Fruit fly (Drosophila melanogaster): ENCODE data around the gene Sprn.

The Sprn gene

DNA sequence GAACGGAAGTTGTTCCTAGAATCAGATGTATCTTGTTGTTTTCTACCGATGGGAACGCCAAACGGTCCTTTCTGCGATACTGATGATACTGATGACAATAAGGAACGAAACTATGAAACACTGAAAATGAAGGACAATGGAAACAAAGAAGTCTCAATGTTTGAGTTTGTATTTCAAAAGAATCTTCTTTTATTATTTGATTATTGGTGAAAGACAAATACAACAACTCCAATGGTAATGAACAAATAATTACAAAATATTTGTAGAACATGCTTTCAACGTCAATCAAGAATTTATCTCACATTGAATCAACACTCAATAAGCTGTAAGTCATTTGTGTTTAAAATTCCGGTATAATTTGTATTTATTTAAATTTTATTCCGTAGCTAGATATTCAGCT lies at the start of gene Sprn:
TSS of gene Sprn (plus strand) at position 301 of the 400 bp plus-strand sequence.
- TF ChIP-seq bab1 (GFP tag; optimal IDR thresholded peaks at IDR 0.05) (no peak), Crg-1 (GFP tag; optimal IDR thresholded peaks at IDR 0.05) (no peak), ovo (GFP tag; optimal IDR thresholded peaks at IDR 0.05) (no peak), CG7045 (GFP tag; optimal IDR thresholded peaks at IDR 0.05) (no peak), pad (GFP tag; optimal IDR thresholded peaks at IDR 0.05) (no peak), CG1620 (GFP tag; optimal IDR thresholded peaks at IDR 0.05) (no peak), cic (GFP tag; optimal IDR thresholded peaks at IDR 0.05) (no peak), CG11617 (GFP tag; optimal IDR thresholded peaks at IDR 0.05) (no peak)

DNA sequence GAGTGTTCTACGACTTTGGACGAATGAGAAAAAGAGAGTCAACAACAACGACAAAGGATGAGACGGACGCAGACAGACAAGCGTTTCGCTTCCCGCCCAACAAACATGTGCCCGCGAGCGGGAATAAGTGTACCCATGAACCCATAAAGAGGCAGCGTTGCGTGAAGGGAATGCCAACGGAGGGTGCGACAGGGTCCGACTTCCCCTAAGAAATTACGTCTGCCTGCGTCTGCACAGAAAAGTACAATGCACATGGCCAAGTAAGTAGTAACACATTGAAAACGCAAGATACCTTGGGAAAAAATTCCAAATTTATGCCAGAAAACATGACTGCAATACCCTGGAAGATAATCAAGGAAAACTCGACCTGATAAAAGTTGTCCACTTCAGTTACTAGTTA lies 47.7 kb upstream of the Sprn start:
- TF ChIP-seq toe (GFP tag; optimal IDR thresholded peaks at IDR 0.05) (no peak), CG1620 (GFP tag; optimal IDR thresholded peaks at IDR 0.05) (no peak)

DNA sequence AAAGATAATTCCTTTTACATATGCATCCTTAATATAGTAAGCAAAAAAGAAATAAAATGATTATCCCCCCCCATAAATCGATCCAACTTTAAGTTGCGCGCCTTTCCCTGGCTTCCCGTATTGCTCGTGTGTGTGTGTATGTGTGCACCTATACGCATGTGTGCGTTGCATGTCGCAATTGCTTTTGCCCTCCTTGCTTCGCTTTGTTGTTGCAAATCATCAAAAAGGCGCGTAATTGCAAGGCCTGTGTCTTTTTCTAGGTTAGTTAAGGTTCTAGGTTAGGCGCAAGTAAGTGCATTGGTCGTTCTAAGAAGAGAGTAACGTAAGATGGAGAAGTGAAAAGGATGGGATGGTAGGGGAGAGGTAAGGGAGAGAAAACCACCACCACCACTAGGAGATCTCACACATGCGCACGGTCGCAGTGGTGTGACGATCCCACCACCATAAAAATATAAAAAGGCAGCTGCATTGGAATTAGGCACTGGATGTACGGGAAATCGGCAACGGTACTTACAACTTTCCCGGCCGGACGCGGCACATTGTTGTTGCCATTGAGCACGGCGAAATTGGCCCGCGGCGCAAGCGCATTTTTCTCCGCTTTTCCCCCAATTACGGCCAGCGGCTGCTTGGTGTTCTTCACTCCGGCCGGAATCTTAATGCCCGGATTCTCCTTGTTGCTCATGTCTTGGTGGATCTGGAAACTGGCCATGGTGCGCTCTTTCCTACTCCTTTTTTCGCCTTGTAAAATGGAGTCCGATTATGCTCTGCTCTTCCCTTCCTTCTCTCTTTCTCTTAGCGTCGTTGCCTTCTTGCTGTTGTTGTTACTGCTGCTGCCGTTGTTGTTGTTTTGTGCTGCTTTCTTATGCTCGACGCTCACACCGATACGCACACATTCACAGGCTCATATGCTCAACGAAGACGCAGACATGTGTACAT lies 46.3 kb upstream of the Sprn start:
- TF ChIP-seq kay (GFP tag; ENCODE audit: borderline replicate concordance) = no peak
- no peak for TF ChIP-seq cnc (optimal IDR thresholded peaks at IDR 0.05)
- TF ChIP-seq CG11617 (GFP tag; optimal IDR thresholded peaks at IDR 0.05) = no peak
- peak; percentile 7 for TF ChIP-seq pad (GFP tag; optimal IDR thresholded peaks at IDR 0.05)
- no peak for TF ChIP-seq CG1620 (GFP tag; optimal IDR thresholded peaks at IDR 0.05)
- TF ChIP-seq Mnt (GFP tag; optimal IDR thresholded peaks at IDR 0.05) = no peak
- no peak for TF ChIP-seq Crg-1 (GFP tag; optimal IDR thresholded peaks at IDR 0.05)

DNA sequence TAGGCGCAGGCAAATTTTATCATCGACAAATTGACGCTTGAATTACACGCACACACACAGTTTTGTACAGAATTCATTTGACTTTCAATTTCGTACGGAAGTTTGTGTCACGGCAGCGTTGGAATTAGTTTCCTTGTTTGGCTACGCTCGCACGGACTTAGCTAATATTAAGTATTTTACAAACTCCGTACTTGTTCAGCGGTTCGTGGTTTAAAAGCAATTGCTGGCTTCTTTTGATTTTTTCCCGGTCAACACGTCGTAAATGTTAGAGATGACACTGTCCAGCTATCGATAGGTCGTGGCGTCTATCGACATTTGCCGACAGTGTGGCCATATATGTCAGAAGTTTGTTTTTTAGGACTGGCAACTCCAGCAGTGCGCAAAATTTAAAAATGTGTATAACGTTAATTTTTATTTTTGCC lies 45.6 kb upstream of the Sprn start, which contains the start of gene CycA:
TSS of gene CycA (minus strand) at position 283 of the 422 bp plus-strand sequence.
- no peak for TF ChIP-seq Hr96 (GFP tag; optimal IDR thresholded peaks at IDR 0.05)
- peak; percentile 31 for TF ChIP-seq bab1 (GFP tag; optimal IDR thresholded peaks at IDR 0.05)

DNA sequence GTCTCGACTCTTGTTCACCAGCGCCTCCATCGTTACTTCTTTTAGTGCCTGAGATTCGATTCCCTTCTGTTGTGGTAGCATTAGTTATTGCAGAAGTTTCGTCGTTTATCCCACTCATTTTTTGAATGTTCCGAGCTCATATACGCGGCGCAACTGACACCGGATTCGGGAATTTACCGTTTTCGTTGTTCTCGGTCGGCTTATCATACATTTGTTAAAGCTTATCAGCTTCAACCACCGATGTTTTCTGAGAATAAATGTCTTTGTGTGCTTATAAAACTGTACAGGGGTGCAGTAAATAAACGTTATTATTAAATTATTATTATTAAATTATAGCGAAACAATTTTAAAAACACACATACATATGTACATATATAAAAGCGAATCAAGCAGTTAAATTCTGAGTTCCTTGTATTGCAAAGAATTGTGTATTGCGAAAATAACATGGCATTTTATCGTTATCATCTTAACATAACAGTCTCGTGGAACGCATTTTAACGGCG lies 42.3 kb upstream of the Sprn start, which contains the start of gene CG43064:
TSS of gene CG43064 (minus strand) at position 147 of the 503 bp plus-strand sequence.
- TF ChIP-seq Hr96 (GFP tag; optimal IDR thresholded peaks at IDR 0.05) = no peak
- TF ChIP-seq CG7101 (tag; optimal IDR thresholded peaks at IDR 0.05) = no peak

DNA sequence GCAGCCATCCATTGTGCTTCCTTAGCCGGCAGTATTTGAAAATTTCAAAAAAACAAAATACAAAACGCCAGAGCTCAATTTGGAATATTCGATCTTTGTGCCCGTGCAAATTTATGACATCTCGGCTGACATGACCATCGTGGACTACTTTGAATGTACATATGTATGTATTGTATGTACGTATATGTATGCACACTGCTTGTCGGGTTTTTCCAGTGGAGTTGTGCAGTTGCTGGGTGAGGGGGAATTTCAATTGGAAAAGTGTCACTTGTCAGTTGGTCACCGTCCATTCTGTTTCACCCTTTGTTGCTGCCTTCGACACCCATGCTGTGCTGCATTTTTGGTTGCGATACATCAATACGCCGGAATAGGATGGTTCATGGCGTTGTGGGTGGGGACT lies 31.2 kb upstream of the Sprn start, which contains the start of gene CG12521:
TSS of gene CG12521 (minus strand) at position 101 of the 400 bp plus-strand sequence.
- no peak for TF ChIP-seq tj (GFP tag; optimal IDR thresholded peaks at IDR 0.05)
- TF ChIP-seq kay (GFP tag; ENCODE audit: borderline replicate concordance) = peak; percentile 12

DNA sequence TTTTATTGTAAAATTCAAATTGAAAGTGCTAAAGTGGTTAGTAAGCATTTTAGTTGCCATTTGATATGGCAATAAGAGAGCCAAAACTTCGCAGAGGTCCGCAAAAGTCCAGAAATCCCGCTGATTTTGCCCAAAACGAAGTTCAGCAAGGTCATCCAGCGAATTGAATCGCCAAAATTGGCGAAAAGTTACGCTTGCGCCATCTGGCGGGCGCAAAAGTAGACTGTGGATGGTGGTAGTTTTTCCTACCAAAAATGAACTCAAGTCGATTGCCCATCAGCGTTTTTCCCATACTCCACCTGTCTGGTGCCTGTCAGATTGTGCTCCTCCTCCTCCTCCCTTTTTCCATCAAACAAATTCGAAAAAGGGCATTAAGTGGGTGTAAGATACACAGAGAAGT lies 26.0 kb upstream of the Sprn start:
- TF ChIP-seq CG12768 (GFP tag; optimal IDR thresholded peaks at IDR 0.05) (no peak), CG5204 (GFP tag; optimal IDR thresholded peaks at IDR 0.05) (no peak), bab1 (GFP tag; optimal IDR thresholded peaks at IDR 0.05) (no peak), CG33017 (tag; optimal IDR thresholded peaks at IDR 0.05) (no peak), Clk (GFP tag; optimal IDR thresholded peaks at IDR 0.05) (no peak), Hr96 (GFP tag; optimal IDR thresholded peaks at IDR 0.05) (no peak), kay (GFP tag; ENCODE audit: borderline replicate concordance) (no peak), tj (GFP tag; optimal IDR thresholded peaks at IDR 0.05) (no peak), pad (GFP tag; optimal IDR thresholded peaks at IDR 0.05) (no peak), Crg-1 (GFP tag; optimal IDR thresholded peaks at IDR 0.05) (no peak), cic (GFP tag; optimal IDR thresholded peaks at IDR 0.05) (no peak), cnc (optimal IDR thresholded peaks at IDR 0.05) (no peak), CG14711 (tag; optimal IDR thresholded peaks at IDR 0.05) (no peak), ovo (GFP tag; optimal IDR thresholded peaks at IDR 0.05) (no peak)

DNA sequence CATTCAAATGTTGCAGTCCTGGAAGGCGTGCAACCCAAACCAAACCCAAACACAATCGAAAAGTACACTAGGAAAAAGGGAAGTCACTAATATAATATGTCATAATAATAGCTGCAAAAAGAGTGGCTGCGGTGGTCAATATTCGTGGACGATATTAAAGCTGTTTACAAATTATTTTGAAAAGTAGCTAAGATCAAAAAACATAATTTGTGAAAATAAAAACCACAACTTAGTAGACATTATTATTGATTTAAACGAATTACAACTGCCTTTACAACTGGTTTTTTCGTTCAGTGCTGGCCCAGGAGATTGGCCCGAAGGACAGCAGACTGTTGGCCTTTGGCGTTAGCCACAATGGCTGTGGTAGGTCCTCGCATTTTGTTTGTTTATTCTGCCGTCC lies 20.2 kb upstream of the Sprn start:
- no peak for TF ChIP-seq CG7101 (tag; optimal IDR thresholded peaks at IDR 0.05)
- no peak for TF ChIP-seq CG1620 (GFP tag; optimal IDR thresholded peaks at IDR 0.05)
- no peak for TF ChIP-seq bab1 (GFP tag; optimal IDR thresholded peaks at IDR 0.05)
- TF ChIP-seq tj (GFP tag; optimal IDR thresholded peaks at IDR 0.05) = no peak
- no peak for TF ChIP-seq Mnt (GFP tag; optimal IDR thresholded peaks at IDR 0.05)
- TF ChIP-seq pad (GFP tag; optimal IDR thresholded peaks at IDR 0.05) = no peak
- TF ChIP-seq Hr96 (GFP tag; optimal IDR thresholded peaks at IDR 0.05) = no peak
- no peak for TF ChIP-seq toe (GFP tag; optimal IDR thresholded peaks at IDR 0.05)
- TF ChIP-seq ovo (GFP tag; optimal IDR thresholded peaks at IDR 0.05) = no peak
- TF ChIP-seq CG11617 (GFP tag; optimal IDR thresholded peaks at IDR 0.05) = no peak
- TF ChIP-seq CG33017 (tag; optimal IDR thresholded peaks at IDR 0.05) = no peak
- no peak for TF ChIP-seq CG5204 (GFP tag; optimal IDR thresholded peaks at IDR 0.05)
